Fruit fly (Drosophila melanogaster): ENCODE results near the gene CG14182.

- TF ChIP-seq CG12768 (GFP tag; optimal IDR thresholded peaks at IDR 0.05) (no peak), CG1620 (GFP tag; optimal IDR thresholded peaks at IDR 0.05) (no peak), CG14711 (tag; optimal IDR thresholded peaks at IDR 0.05) (no peak), pad (GFP tag; optimal IDR thresholded peaks at IDR 0.05) (no peak), tj (GFP tag; optimal IDR thresholded peaks at IDR 0.05) (no peak), ovo (GFP tag; optimal IDR thresholded peaks at IDR 0.05) (no peak), Hr96 (GFP tag; optimal IDR thresholded peaks at IDR 0.05) (no peak), toe (GFP tag; optimal IDR thresholded peaks at IDR 0.05) (no peak), CG7101 (tag; optimal IDR thresholded peaks at IDR 0.05) (no peak), Crg-1 (GFP tag; optimal IDR thresholded peaks at IDR 0.05) (no peak), Clk (GFP tag; optimal IDR thresholded peaks at IDR 0.05) (no peak), CG7045 (GFP tag; optimal IDR thresholded peaks at IDR 0.05) (no peak), bab1 (GFP tag; optimal IDR thresholded peaks at IDR 0.05) (no peak)
Measured at dm6 chr3L:20003235-20003493, 23.6 kb upstream of the CG14182 start.
